Worm (Caenorhabditis elegans): ENCODE data around the gene W08G11.3.
A peak's percentile ranks its signal among the peaks of the same experiment; 100 is the strongest.
"Not testable (repeated sequence)": the region's sequence is repeated elsewhere in the genome, so short reads cannot be mapped to it uniquely, and the experiment has no call there.

Gene W08G11.3

DNA sequence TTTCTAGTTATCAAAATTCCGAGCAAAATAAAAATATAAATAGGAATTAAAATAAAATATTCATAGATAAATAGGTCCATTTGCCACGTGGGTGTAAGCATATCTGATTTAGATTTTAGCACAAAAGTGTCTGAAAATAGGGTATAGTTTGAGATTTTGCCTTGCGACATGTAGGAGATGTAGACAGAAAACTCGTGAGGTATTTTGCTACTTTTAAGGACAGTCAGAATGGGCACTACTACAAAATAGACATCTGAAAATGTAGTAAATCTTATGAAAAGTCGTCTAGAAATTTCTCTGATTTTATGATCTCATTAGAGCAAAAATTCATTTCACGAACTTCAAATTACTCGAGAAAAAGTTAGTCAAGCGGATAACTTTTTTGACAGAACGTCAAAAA lies 7.2 kb downstream of the W08G11.3 start, which contains the start of gene srv-34:
Gene srv-34, minus strand, starts transcription at position 101 of the 400 bp plus-strand sequence.
- TF ChIP-seq klf-2 (GFP tag; conservative IDR thresholded peaks at IDR 0.05) (no peak), med-1 (GFP tag; optimal IDR thresholded peaks at IDR 0.05; ENCODE audit: insufficient read depth) (no peak), ref-1 (GFP tag; conservative IDR thresholded peaks at IDR 0.05) (no peak), cog-1 (tag; optimal IDR thresholded peaks at IDR 0.05) (no peak), T22C8.4 (GFP tag; IDR thresholded peaks at IDR 0.05) (no peak), ztf-23 (GFP tag; IDR thresholded peaks at IDR 0.05) (no peak)

ce11 chrV:16376430-16376948 lies 9.0 kb downstream of the W08G11.3 start:
- TF ChIP-seq flt-1 (GFP tag; IDR thresholded peaks at IDR 0.05) (no peak), ztf-23 (GFP tag; IDR thresholded peaks at IDR 0.05) (no peak), cog-1 (tag; optimal IDR thresholded peaks at IDR 0.05) (no peak)

DNA sequence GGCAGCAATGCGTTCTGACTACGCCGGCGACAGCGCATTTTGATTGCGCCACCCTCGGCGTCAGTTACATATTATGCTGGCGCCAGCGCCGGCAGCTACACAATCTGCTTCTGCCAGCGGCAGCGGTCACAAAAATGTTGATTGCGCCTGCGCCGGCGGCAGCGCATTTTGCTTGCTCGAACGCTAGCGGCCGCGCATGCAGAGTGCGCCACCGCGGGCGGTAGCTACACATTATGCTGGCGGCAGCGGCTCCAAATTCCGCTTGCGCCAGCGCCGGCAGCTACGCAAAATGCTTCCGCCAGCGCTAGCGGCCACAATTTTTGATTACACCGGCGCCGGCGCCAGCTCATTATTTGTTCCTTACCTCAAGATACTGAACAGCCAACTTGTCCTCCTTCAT lies 9.7 kb downstream of the W08G11.3 start:
- TF ChIP-seq ref-1 (GFP tag; conservative IDR thresholded peaks at IDR 0.05), result no peak
- 0 out of 2 replicates have a peak, but pooled peaks have one; percentile 28 for TF ChIP-seq flt-1 (GFP tag; IDR thresholded peaks at IDR 0.05)
- no peak for TF ChIP-seq ztf-29 (GFP tag; IDR thresholded peaks at IDR 0.05)

ce11 chrV:16377849-16378248 lies 10.4 kb downstream of the W08G11.3 start, which contains the start of gene F13A7.1:
Gene F13A7.1, minus strand, starts transcription at chrV:16377949.
- TF ChIP-seq T22C8.4 (GFP tag; IDR thresholded peaks at IDR 0.05), result no peak
- no peak for TF ChIP-seq tab-1 (GFP tag; IDR thresholded peaks at IDR 0.05)
- TF ChIP-seq ref-1 (GFP tag; conservative IDR thresholded peaks at IDR 0.05), result no peak
- TF ChIP-seq ztf-29 (GFP tag; IDR thresholded peaks at IDR 0.05), result no peak
- TF ChIP-seq cog-1 (tag; optimal IDR thresholded peaks at IDR 0.05), result no peak

ce11 chrV:16382949-16383348 lies 15.5 kb downstream of the W08G11.3 start:
- no peak for TF ChIP-seq ref-1 (GFP tag; conservative IDR thresholded peaks at IDR 0.05)
- no peak for TF ChIP-seq tab-1 (GFP tag; IDR thresholded peaks at IDR 0.05)
- TF ChIP-seq med-1 (GFP tag; optimal IDR thresholded peaks at IDR 0.05; ENCODE audit: insufficient read depth), result no peak
- TF ChIP-seq flt-1 (GFP tag; IDR thresholded peaks at IDR 0.05), result no peak
- TF ChIP-seq ztf-23 (GFP tag; IDR thresholded peaks at IDR 0.05), result no peak
- no peak for TF ChIP-seq klf-2 (GFP tag; conservative IDR thresholded peaks at IDR 0.05)
- TF ChIP-seq T22C8.4 (GFP tag; IDR thresholded peaks at IDR 0.05), result no peak
- no peak for TF ChIP-seq cog-1 (tag; optimal IDR thresholded peaks at IDR 0.05)
- no peak for TF ChIP-seq ztf-29 (GFP tag; IDR thresholded peaks at IDR 0.05)

DNA sequence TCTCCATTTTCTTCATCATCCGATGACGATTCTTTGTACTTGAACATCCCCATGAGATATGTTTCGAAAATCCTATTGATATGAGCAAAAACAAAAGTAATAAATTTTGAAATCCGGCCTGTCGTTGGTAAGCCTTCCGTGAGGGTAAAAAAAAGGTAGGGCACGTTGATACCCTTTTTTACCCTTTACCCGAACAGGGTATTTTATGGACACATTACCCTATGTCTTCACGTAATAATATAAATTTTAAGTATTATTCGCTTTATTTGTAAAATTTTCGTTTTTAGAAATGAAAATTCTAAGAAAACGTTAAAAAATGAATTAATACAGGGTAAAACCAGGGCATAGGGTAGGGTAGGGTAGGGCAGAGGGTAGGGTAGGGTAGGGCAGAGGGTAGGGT lies 16.2 kb downstream of the W08G11.3 start, which contains the start of gene F13A7.7:
Gene F13A7.7, minus strand, starts transcription at position 101 of the 400 bp plus-strand sequence.
- TF ChIP-seq ztf-23 (GFP tag; IDR thresholded peaks at IDR 0.05); ref-1 (GFP tag; conservative IDR thresholded peaks at IDR 0.05); ztf-29 (GFP tag; IDR thresholded peaks at IDR 0.05): not testable (repeated sequence)

- TF ChIP-seq med-1 (GFP tag; optimal IDR thresholded peaks at IDR 0.05; ENCODE audit: insufficient read depth), result no peak
- no peak for TF ChIP-seq klf-2 (GFP tag; conservative IDR thresholded peaks at IDR 0.05)
- no peak for TF ChIP-seq ref-1 (GFP tag; conservative IDR thresholded peaks at IDR 0.05)
- no peak for TF ChIP-seq flt-1 (GFP tag; IDR thresholded peaks at IDR 0.05)
- no peak for TF ChIP-seq ztf-23 (GFP tag; IDR thresholded peaks at IDR 0.05)
Measured at ce11 chrV:16388268-16388667, 20.8 kb downstream of the W08G11.3 start, which contains the start of gene sri-65. Gene sri-65, minus strand, starts transcription at chrV:16388368.

DNA sequence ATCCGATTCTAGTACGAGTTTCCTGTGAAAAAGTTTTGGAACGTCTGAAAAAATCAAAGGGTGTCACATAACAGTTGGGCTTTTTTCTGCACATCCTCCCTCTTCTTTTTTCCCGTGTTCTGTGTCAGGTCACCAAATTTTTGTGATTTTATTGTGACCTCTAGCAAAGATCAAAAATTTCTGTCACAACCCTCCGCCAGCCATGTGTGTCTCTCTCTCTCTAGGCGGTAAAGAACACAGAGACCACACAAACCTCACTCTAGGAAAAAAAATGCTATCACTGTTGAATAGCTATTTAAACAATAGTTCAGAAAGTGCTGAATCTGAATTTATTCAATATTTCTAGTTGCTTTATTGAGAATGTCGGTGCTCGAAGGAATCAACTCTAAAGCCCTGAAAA lies 23.2 kb downstream of the W08G11.3 start, which contains the start of gene gst-44:
Gene gst-44, plus strand, starts transcription at position 237 of the 400 bp plus-strand sequence.
- TF ChIP-seq ztf-29 (GFP tag; IDR thresholded peaks at IDR 0.05) (no peak), ref-1 (GFP tag; conservative IDR thresholded peaks at IDR 0.05) (no peak), ztf-23 (GFP tag; IDR thresholded peaks at IDR 0.05) (no peak), tab-1 (GFP tag; IDR thresholded peaks at IDR 0.05) (no peak), flt-1 (GFP tag; IDR thresholded peaks at IDR 0.05) (no peak), med-1 (GFP tag; optimal IDR thresholded peaks at IDR 0.05; ENCODE audit: insufficient read depth) (no peak)

DNA sequence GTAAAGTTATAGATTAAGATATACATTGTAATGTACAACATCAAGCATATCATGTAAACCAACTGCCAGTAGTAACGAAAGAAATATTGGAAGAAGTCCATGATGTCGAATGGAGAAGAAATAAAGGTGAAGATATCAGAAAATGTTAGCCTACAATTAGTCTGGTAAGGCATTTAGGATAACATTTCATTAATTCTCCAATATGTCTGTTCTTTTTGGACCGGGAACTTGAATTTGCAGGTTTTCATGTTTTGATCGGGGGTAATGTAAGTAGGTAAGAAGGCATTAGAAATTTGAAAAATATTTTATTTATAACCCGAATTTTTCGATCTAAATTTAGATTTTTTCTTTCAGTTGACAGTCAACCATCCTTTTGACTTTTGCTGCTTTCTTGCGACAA lies 26.2 kb downstream of the W08G11.3 start, which contains the start of gene srd-63:
Gene srd-63, minus strand, starts transcription at position 101 of the 400 bp plus-strand sequence.
- TF ChIP-seq T22C8.4 (GFP tag; IDR thresholded peaks at IDR 0.05) (no peak), ztf-23 (GFP tag; IDR thresholded peaks at IDR 0.05) (no peak), tab-1 (GFP tag; IDR thresholded peaks at IDR 0.05) (no peak), flt-1 (GFP tag; IDR thresholded peaks at IDR 0.05) (no peak), ztf-29 (GFP tag; IDR thresholded peaks at IDR 0.05) (no peak), klf-2 (GFP tag; conservative IDR thresholded peaks at IDR 0.05) (no peak), med-1 (GFP tag; optimal IDR thresholded peaks at IDR 0.05; ENCODE audit: insufficient read depth) (no peak), cog-1 (tag; optimal IDR thresholded peaks at IDR 0.05) (no peak), ref-1 (GFP tag; conservative IDR thresholded peaks at IDR 0.05) (no peak)

DNA sequence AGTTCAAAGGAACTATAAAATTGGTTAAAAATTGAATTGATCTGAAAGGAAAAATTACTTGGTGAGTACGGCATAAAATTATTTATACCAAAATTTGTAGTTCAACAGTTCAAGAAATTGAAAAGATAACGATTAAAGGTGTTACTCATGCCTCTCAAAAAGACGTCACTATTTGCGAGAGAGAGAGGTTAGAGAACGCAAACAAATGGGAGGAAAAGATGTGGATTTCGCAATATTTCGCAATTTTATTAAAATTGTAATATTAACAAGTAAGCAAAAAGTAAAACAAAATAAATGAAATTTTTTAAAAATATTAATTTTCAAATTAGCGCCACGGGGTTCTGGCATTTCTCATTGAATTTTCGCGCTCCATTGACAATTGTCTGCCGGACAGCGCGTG lies 27.6 kb downstream of the W08G11.3 start, which contains the start of gene F13A7.11:
Gene F13A7.11, minus strand, starts transcription at position 174 of the 400 bp plus-strand sequence.
- no peak for TF ChIP-seq ztf-23 (GFP tag; IDR thresholded peaks at IDR 0.05)

DNA sequence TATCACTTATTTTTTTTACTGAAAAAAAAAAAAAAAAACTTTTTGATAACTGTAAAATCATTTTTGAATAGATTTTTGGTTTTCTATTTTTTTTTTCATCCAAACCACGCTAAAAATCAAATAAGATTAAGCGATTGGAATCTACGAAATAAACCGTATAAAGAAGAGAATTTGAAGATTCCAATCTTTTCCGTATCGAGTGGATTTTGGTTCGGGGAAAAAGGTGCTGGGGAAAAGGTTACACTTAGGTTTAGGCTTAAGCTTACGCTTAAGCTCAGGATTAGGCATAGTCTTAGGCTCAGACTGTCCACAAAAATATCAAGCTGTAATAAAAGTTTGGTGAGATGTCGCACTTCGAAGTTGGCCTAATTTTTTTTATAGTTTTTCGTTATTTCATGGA lies 28.3 kb downstream of the W08G11.3 start, which contains the start of gene F13A7.12:
Gene F13A7.12, plus strand, starts transcription at position 301 of the 400 bp plus-strand sequence.
- TF ChIP-seq cog-1 (tag; optimal IDR thresholded peaks at IDR 0.05) (no peak), ztf-29 (GFP tag; IDR thresholded peaks at IDR 0.05) (peak; percentile 30; the same call in 1 of the 2 replicates)
